Worm (Caenorhabditis elegans) whole organism, L3 larva: ENCODE data around the gene vps-18.

ENCODE experiments used
- R02D3.7 ChIP-seq: fragments of 150-350 bp; optimal IDR thresholded peaks from 2 replicates; lab custom pipeline; 2014; ENCODE audit warnings: missing biosample characterization, missing genetic modification characterization
- egl-27 ChIP-seq: sonication (generic microtip); optimal IDR thresholded peaks from 4 replicates; lab custom pipeline; 2017; ENCODE audit warnings: missing biosample characterization, missing genetic modification reagents, missing genetic modification characterization
- elt-1 ChIP-seq: fragments of 150-350 bp; optimal IDR thresholded peaks from 2 replicates; lab custom pipeline; 2014; ENCODE audit warnings: missing biosample characterization, missing genetic modification characterization
- fkh-10 ChIP-seq: sonication (generic microtip); optimal IDR thresholded peaks from 2 replicates; lab custom pipeline; 2017; ENCODE audit warnings: missing biosample characterization, missing genetic modification reagents, missing genetic modification characterization
- lin-15B ChIP-seq: fragments of 150-350 bp; optimal IDR thresholded peaks from 2 replicates; lab custom pipeline; 2014; ENCODE audit warnings: missing biosample characterization, missing genetic modification characterization
- lin-39 ChIP-seq: fragments of 150-350 bp; optimal IDR thresholded peaks from 2 replicates; lab custom pipeline; 2018; ENCODE audit warnings: missing biosample characterization, missing genetic modification reagents, missing genetic modification characterization
- mdl-1 ChIP-seq: fragments of 150-350 bp; optimal IDR thresholded peaks from 2 replicates; lab custom pipeline; 2014; ENCODE audit warnings: missing biosample characterization, missing genetic modification characterization
- nhr-23 ChIP-seq: fragments of 150-350 bp; optimal IDR thresholded peaks from 2 replicates; lab custom pipeline; 2014; ENCODE audit warnings: missing biosample characterization, missing genetic modification reagents, missing genetic modification characterization
- nhr-28 ChIP-seq: fragments of 150-350 bp; optimal IDR thresholded peaks from 2 replicates; lab custom pipeline; 2014; ENCODE audit warnings: missing biosample characterization, missing genetic modification characterization
- nhr-43 ChIP-seq: sonication (generic microtip); optimal IDR thresholded peaks from 2 replicates; lab custom pipeline; 2016; ENCODE audit warnings: mild to moderate bottlenecking, missing genetic modification characterization, missing compliant biosample characterization; ENCODE audit not compliant: poor library complexity, severe bottlenecking
- nhr-77 ChIP-seq: fragments of 150-350 bp; optimal IDR thresholded peaks from 2 replicates; lab custom pipeline; 2014; ENCODE audit warnings: missing biosample characterization, missing genetic modification characterization
- tbx-2 ChIP-seq: sonication (generic microtip); optimal IDR thresholded peaks from 2 replicates; lab custom pipeline; 2016; ENCODE audit warnings: mild to moderate bottlenecking, missing genetic modification characterization, missing compliant biosample characterization
- unc-62 ChIP-seq: fragments of 150-350 bp; sonication (generic microtip); optimal IDR thresholded peaks from 4 replicates; lab custom pipeline; 2014; ENCODE audit warnings: missing biosample characterization, missing genetic modification reagents, missing genetic modification characterization
- ztf-4 ChIP-seq: fragments of 150-350 bp; optimal IDR thresholded peaks from 2 replicates; lab custom pipeline; 2014; ENCODE audit warnings: missing biosample characterization, missing genetic modification characterization

DNA sequence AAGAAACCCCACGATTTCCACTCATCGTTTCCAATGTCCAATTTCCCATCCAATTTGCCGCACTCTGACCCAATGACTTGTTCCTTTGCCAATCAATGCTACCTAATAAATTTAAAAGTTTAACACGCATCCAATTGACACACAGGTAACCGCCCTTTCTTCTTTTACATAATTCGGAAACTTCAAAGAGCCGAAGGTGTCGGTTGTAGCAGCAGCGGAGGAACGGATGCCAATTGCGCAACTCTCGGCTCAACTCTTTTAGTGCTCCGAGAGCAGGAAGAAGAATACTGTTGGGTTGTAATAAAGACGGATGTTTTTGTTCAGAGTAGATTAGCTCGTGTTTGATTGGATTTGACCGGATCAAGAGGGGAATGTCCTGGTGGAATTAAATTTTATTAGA is 56.3 kb downstream of the vps-18 start:
- TF ChIP-seq lin-39 (tag; lab: Kevin White, UChicago) (no peak), R02D3.7 (tag; lab: Kevin White, UChicago) (no peak), elt-1 (tag; lab: Kevin White, UChicago) (no peak), fkh-10 (no peak), tbx-2 (tag; lab: Kevin White, UChicago) (no peak), ztf-4 (tag; lab: Kevin White, UChicago) (no peak), nhr-23 (tag; lab: Kevin White, UChicago) (no peak), unc-62 (no peak), nhr-43 (tag; lab: Kevin White, UChicago) (no peak), mdl-1 (tag; lab: Kevin White, UChicago) (no peak), nhr-28 (tag; lab: Kevin White, UChicago) (no peak), nhr-77 (tag; lab: Kevin White, UChicago) (no peak), egl-27 (tag; lab: Kevin White, UChicago) (no peak), lin-15B (tag; lab: Kevin White, UChicago) (no peak)
